Comparison of ENCODE assay signal across 4 fruit fly cellular contexts in genomic region chr3L:640324-640974, dm6.
A peak's percentile ranks its signal among the peaks of the same experiment; 100 is the strongest.
TF ChIP-seq lines count a peak whose summit lies in the region.

No protein-coding gene starts in this region.

TF ChIP-seq in whole organism, adult, 20 proteins besides CTCF, POLR2A, EP300 and RAD21 (continued from another document):
- peak; percentile 62 for TF ChIP-seq CG11617 (GFP tag; optimal IDR thresholded peaks at IDR 0.05; lab: Kevin White, UChicago)

TF ChIP-seq in whole organism, embryonic, 481 proteins besides CTCF, POLR2A, EP300 and RAD21 (continued from another document and continues in another):
- TF ChIP-seq disco-r (GFP tag; optimal IDR thresholded peaks at IDR 0.05; lab: Kevin White, UChicago): peak; percentile 83
- TF ChIP-seq CG13123 (GFP tag; optimal IDR thresholded peaks at IDR 0.05; lab: Kevin White, UChicago): peak; percentile 65
- TF ChIP-seq Hey (tag; optimal IDR thresholded peaks at IDR 0.05; lab: Kevin White, UChicago): peak; percentile 51
- TF ChIP-seq Drgx (GFP tag; IDR thresholded peaks at IDR 0.05; lab: Robert Waterston, UW): peak; percentile 75
- TF ChIP-seq maf-S (GFP tag; optimal IDR thresholded peaks at IDR 0.05; lab: Kevin White, UChicago): peak; percentile 76
- no peak for TF ChIP-seq ftz-f1 (GFP tag; optimal IDR thresholded peaks at IDR 0.05; lab: Kevin White, UChicago)
- TF ChIP-seq schlank (tag; optimal IDR thresholded peaks at IDR 0.05; lab: Kevin White, UChicago): peak; percentile 29
- peak; percentile 56 for TF ChIP-seq odd (GFP tag; optimal IDR thresholded peaks at IDR 0.05; lab: Kevin White, UChicago)
- peak; percentile 97 for TF ChIP-seq pros (GFP tag; optimal IDR thresholded peaks at IDR 0.05; lab: Kevin White, UChicago)
- no peak for TF ChIP-seq exex (tag; optimal IDR thresholded peaks at IDR 0.05; lab: Kevin White, UChicago)
- peak; percentile 63 for TF ChIP-seq fd64A (GFP tag; optimal IDR thresholded peaks at IDR 0.05; lab: Kevin White, UChicago)
- TF ChIP-seq Ets97D (GFP tag; optimal IDR thresholded peaks at IDR 0.05; lab: Kevin White, UChicago): peak; percentile 51
- no peak for TF ChIP-seq Dll (GFP tag; IDR thresholded peaks at IDR 0.05; lab: Robert Waterston, UW; ENCODE audit: partially characterized antibody)
- TF ChIP-seq CG17385 (GFP tag; optimal IDR thresholded peaks at IDR 0.05; lab: Kevin White, UChicago): peak; percentile 77
- TF ChIP-seq CG3065 (GFP tag; optimal IDR thresholded peaks at IDR 0.05; lab: Kevin White, UChicago): peak; percentile 66
- TF ChIP-seq tin (GFP tag; optimal IDR thresholded peaks at IDR 0.05; lab: Kevin White, UChicago): peak; percentile 86
- no peak for TF ChIP-seq HLH4C (GFP tag; IDR thresholded peaks at IDR 0.05; lab: Robert Waterston, UW; ENCODE audit: partially characterized antibody)
- TF ChIP-seq CG15269 (tag; optimal IDR thresholded peaks at IDR 0.05; lab: Kevin White, UChicago): peak; percentile 85
- TF ChIP-seq chif (GFP tag; optimal IDR thresholded peaks at IDR 0.05; lab: Kevin White, UChicago): peak; percentile 78 to 93
- peak; percentile 84 for TF ChIP-seq CG11504 (tag; optimal IDR thresholded peaks at IDR 0.05; lab: Kevin White, UChicago)
- TF ChIP-seq ase (GFP tag; IDR thresholded peaks at IDR 0.05; lab: Robert Waterston, UW): peak; percentile 75; the same call in 2 of the 3 replicates
- TF ChIP-seq pfk (GFP tag; optimal IDR thresholded peaks at IDR 0.05; lab: Kevin White, UChicago): peak; percentile 78
- peak; percentile 81 for TF ChIP-seq HHEX (GFP tag; optimal IDR thresholded peaks at IDR 0.05; lab: Kevin White, UChicago)
- peak; percentile 88 for TF ChIP-seq CG15601 (tag; optimal IDR thresholded peaks at IDR 0.05; lab: Kevin White, UChicago)
- peak; percentile 82 for TF ChIP-seq Blimp-1 (GFP tag; optimal IDR thresholded peaks at IDR 0.05; lab: Kevin White, UChicago)
- peak; percentile 77 for TF ChIP-seq CG8944 (GFP tag; optimal IDR thresholded peaks at IDR 0.05; lab: Kevin White, UChicago)
- TF ChIP-seq Oaz (GFP tag; IDR thresholded peaks at IDR 0.05; lab: Robert Waterston, UW): no peak
- peak; percentile 74 for TF ChIP-seq en (GFP tag; optimal IDR thresholded peaks at IDR 0.05; lab: Kevin White, UChicago)
- peak; percentile 70 for TF ChIP-seq CG2120 (GFP tag; optimal IDR thresholded peaks at IDR 0.05; lab: Kevin White, UChicago)
- peak; percentile 99 for TF ChIP-seq zf30C (GFP tag; optimal IDR thresholded peaks at IDR 0.05; lab: Kevin White, UChicago)
- TF ChIP-seq CG4730 (GFP tag; IDR thresholded peaks at IDR 0.05; lab: Robert Waterston, UW): peak; percentile 30; the same call in 1 of the 2 replicates
- TF ChIP-seq CG2129 (GFP tag; IDR thresholded peaks at IDR 0.05; lab: Robert Waterston, UW; ENCODE audit: partially characterized antibody): no peak
- peak; percentile 84 for TF ChIP-seq CG8388 (GFP tag; optimal IDR thresholded peaks at IDR 0.05; lab: Kevin White, UChicago)
- peak; percentile 74 for TF ChIP-seq fu2 (GFP tag; optimal IDR thresholded peaks at IDR 0.05; lab: Kevin White, UChicago)
- peak; percentile 78 for TF ChIP-seq E2f1 (GFP tag; IDR thresholded peaks at IDR 0.05; lab: Robert Waterston, UW)
- TF ChIP-seq Xrp1 (GFP tag; IDR thresholded peaks at IDR 0.05; lab: Robert Waterston, UW): peak; percentile 91
- no peak for TF ChIP-seq Doc2 (GFP tag; IDR thresholded peaks at IDR 0.05; lab: Robert Waterston, UW)
- TF ChIP-seq Doc3 (GFP tag; IDR thresholded peaks at IDR 0.05; lab: Robert Waterston, UW; ENCODE audit: partially characterized antibody): no peak
- TF ChIP-seq onecut (GFP tag; IDR thresholded peaks at IDR 0.05; lab: Robert Waterston, UW): peak; percentile 75
- peak; percentile 85 for TF ChIP-seq Hsf (GFP tag; optimal IDR thresholded peaks at IDR 0.05; lab: Kevin White, UChicago)
- peak; percentile 88 for TF ChIP-seq CG7556 (GFP tag; optimal IDR thresholded peaks at IDR 0.05; lab: Kevin White, UChicago)
- TF ChIP-seq CG33557 (GFP tag; optimal IDR thresholded peaks at IDR 0.05; lab: Kevin White, UChicago): peak; percentile 93

TF ChIP-seq in whole organism, prepupa, 60 proteins besides CTCF, POLR2A, EP300 and RAD21 (continued from another document):
- TF ChIP-seq CG3919 (GFP tag; optimal IDR thresholded peaks at IDR 0.05; lab: Kevin White, UChicago) (peak; percentile 95), CG9139 (GFP tag; optimal IDR thresholded peaks at IDR 0.05; lab: Kevin White, UChicago) (peak; percentile 90), achi (GFP tag; optimal IDR thresholded peaks at IDR 0.05; lab: Kevin White, UChicago) (peak; percentile 92), CG11294 (GFP tag; IDR thresholded peaks at IDR 0.05; lab: Robert Waterston, UW) (peak; percentile 49), CG8632 (GFP tag; optimal IDR thresholded peaks at IDR 0.05; lab: Kevin White, UChicago) (peak; percentile 90), Hr4 (GFP tag; optimal IDR thresholded peaks at IDR 0.05; lab: Kevin White, UChicago) (peak; percentile 87), eg (GFP tag; IDR thresholded peaks at IDR 0.05; lab: Robert Waterston, UW) (peak; percentile 84), net (GFP tag; optimal IDR thresholded peaks at IDR 0.05; lab: Kevin White, UChicago) (peak; percentile 90), Sox15 (GFP tag; optimal IDR thresholded peaks at IDR 0.05; lab: Kevin White, UChicago) (peak; percentile 87), topi (GFP tag; optimal IDR thresholded peaks at IDR 0.05; lab: Kevin White, UChicago) (peak; percentile 95), fkh (GFP tag; optimal IDR thresholded peaks at IDR 0.05; lab: Kevin White, UChicago) (peak; percentile 23), Eip75B (GFP tag; optimal IDR thresholded peaks at IDR 0.05; lab: Kevin White, UChicago) (peak; percentile 93), CG16779 (tag; optimal IDR thresholded peaks at IDR 0.05; lab: Kevin White, UChicago) (peak; percentile 82), salr (GFP tag; optimal IDR thresholded peaks at IDR 0.05; lab: Kevin White, UChicago) (peak; percentile 89), CG1621 (tag; optimal IDR thresholded peaks at IDR 0.05; lab: Kevin White, UChicago) (peak; percentile 92), CG8319 (GFP tag; optimal IDR thresholded peaks at IDR 0.05; lab: Kevin White, UChicago) (peak; percentile 87), Met (GFP tag; optimal IDR thresholded peaks at IDR 0.05; lab: Kevin White, UChicago) (peak; percentile 95), ss (GFP tag; optimal IDR thresholded peaks at IDR 0.05; lab: Kevin White, UChicago) (peak; percentile 89 to 91), CG4318 (GFP tag; optimal IDR thresholded peaks at IDR 0.05; lab: Kevin White, UChicago) (peak; percentile 75), svp (GFP tag; lab: Kevin White, UChicago) (peak; percentile 98), CG31627 (GFP tag; optimal IDR thresholded peaks at IDR 0.05; lab: Kevin White, UChicago) (peak; percentile 95), cyc (GFP tag; optimal IDR thresholded peaks at IDR 0.05; lab: Kevin White, UChicago) (peak; percentile 95), Lpt (GFP tag; optimal IDR thresholded peaks at IDR 0.05; lab: Kevin White, UChicago) (peak; percentile 92), dac (GFP tag; optimal IDR thresholded peaks at IDR 0.05; lab: Kevin White, UChicago) (peak; percentile 76), CG6276 (GFP tag; optimal IDR thresholded peaks at IDR 0.05; lab: Kevin White, UChicago) (peak; percentile 82), dsx (GFP tag; optimal IDR thresholded peaks at IDR 0.05; lab: Kevin White, UChicago; ENCODE audit: poor library complexity, severe bottlenecking) (peak; percentile 88), Eip78C (GFP tag; lab: Kevin White, UChicago) (peak; percentile 98), Eip93F (GFP tag; optimal IDR thresholded peaks at IDR 0.05; lab: Kevin White, UChicago) (peak; percentile 80), CG8119 (GFP tag; IDR thresholded peaks at IDR 0.05; lab: Robert Waterston, UW) (peak; percentile 86), Ets96B (tag; optimal IDR thresholded peaks at IDR 0.05; lab: Kevin White, UChicago) (peak; percentile 91), CG6808 (GFP tag; optimal IDR thresholded peaks at IDR 0.05; lab: Kevin White, UChicago) (peak; percentile 92), CG7368 (GFP tag; optimal IDR thresholded peaks at IDR 0.05; lab: Kevin White, UChicago) (peak; percentile 91), Blimp-1 (GFP tag; optimal IDR thresholded peaks at IDR 0.05; lab: Kevin White, UChicago) (peak; percentile 80), CG11762 (GFP tag; optimal IDR thresholded peaks at IDR 0.05; lab: Kevin White, UChicago; ENCODE audit: insufficient read depth) (peak; percentile 92), Hr38 (GFP tag; optimal IDR thresholded peaks at IDR 0.05; lab: Kevin White, UChicago) (no peak), pdm3 (GFP tag; optimal IDR thresholded peaks at IDR 0.05; lab: Kevin White, UChicago) (peak; percentile 93), Gug (GFP tag; IDR thresholded peaks at IDR 0.05; lab: Robert Waterston, UW) (peak; percentile 77), fd85E (GFP tag; optimal IDR thresholded peaks at IDR 0.05; lab: Kevin White, UChicago) (peak; percentile 78), OdsH (GFP tag; optimal IDR thresholded peaks at IDR 0.05; lab: Kevin White, UChicago) (peak; percentile 95), Sox14 (GFP tag; optimal IDR thresholded peaks at IDR 0.05; lab: Kevin White, UChicago) (peak; percentile 95), esn (GFP tag; optimal IDR thresholded peaks at IDR 0.05; lab: Kevin White, UChicago) (peak; percentile 97)

TF ChIP-seq in whole organism, wandering third instar larva, 38 proteins besides CTCF, POLR2A, EP300 and RAD21 (continued from another document):
- TF ChIP-seq jim (GFP tag; optimal IDR thresholded peaks at IDR 0.05; lab: Kevin White, UChicago): no peak
- peak; percentile 73 for TF ChIP-seq brk (GFP tag; optimal IDR thresholded peaks at IDR 0.05; lab: Kevin White, UChicago)
- peak; percentile 77 for TF ChIP-seq dmrt93B (GFP tag; optimal IDR thresholded peaks at IDR 0.05; lab: Kevin White, UChicago)
- TF ChIP-seq usp (GFP tag; optimal IDR thresholded peaks at IDR 0.05; lab: Kevin White, UChicago): no peak
- peak; percentile 93 for TF ChIP-seq woc (GFP tag; optimal IDR thresholded peaks at IDR 0.05; lab: Kevin White, UChicago)
- TF ChIP-seq foxo (GFP tag; optimal IDR thresholded peaks at IDR 0.05; lab: Kevin White, UChicago): peak in 1 of 2 experiments; percentile 94
- no peak for TF ChIP-seq Hr78 (GFP tag; optimal IDR thresholded peaks at IDR 0.05; lab: Kevin White, UChicago)
- TF ChIP-seq Hnf4 (GFP tag; optimal IDR thresholded peaks at IDR 0.05; lab: Kevin White, UChicago): peak; percentile 85
- TF ChIP-seq Sp1 (GFP tag; optimal IDR thresholded peaks at IDR 0.05; lab: Kevin White, UChicago): peak; percentile 90
- peak; percentile 94 for TF ChIP-seq psq (GFP tag; optimal IDR thresholded peaks at IDR 0.05; lab: Kevin White, UChicago)
- peak; percentile 75 for TF ChIP-seq tai (GFP tag; optimal IDR thresholded peaks at IDR 0.05; lab: Kevin White, UChicago)
- no peak for TF ChIP-seq Abd-B (GFP tag; optimal IDR thresholded peaks at IDR 0.05; lab: Kevin White, UChicago)
- peak; percentile 91 for TF ChIP-seq ey (GFP tag; optimal IDR thresholded peaks at IDR 0.05; lab: Kevin White, UChicago)
- TF ChIP-seq Mio (GFP tag; optimal IDR thresholded peaks at IDR 0.05; lab: Kevin White, UChicago): no peak
- TF ChIP-seq Hr83 (GFP tag; optimal IDR thresholded peaks at IDR 0.05; lab: Kevin White, UChicago; ENCODE audit: poor library complexity, severe bottlenecking): no peak
- no peak for TF ChIP-seq Vsx2 (GFP tag; optimal IDR thresholded peaks at IDR 0.05; lab: Kevin White, UChicago; ENCODE audit: partially characterized antibody)
